Worm (Caenorhabditis elegans): ENCODE measurements around the gene F09C6.3.

DNA sequence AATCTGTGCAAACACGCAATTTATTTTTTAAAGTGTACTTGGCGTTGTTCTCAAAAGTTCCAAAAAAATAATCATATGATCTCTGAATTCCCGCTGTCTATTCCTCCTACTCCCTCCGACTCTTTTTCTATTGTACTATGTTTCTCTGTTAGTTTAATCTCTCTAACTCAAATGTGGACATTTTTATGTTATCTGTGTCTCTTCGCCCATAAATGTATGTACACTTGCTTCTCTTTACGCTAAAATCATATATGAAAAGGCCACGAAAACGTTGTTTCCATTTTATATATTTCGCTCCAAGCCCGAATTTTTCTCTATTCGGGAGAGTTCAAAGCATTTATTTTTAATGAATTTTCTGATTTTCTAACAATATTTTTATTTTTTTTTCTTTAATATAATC, 30.9 kb upstream of the F09C6.3 start:
- no peak for TF ChIP-seq W03F9.2 (tag; optimal IDR thresholded peaks at IDR 0.05)
- no peak for TF ChIP-seq him-1 (tag; optimal IDR thresholded peaks at IDR 0.05)
- no peak for TF ChIP-seq dao-5 (tag; optimal IDR thresholded peaks at IDR 0.05)
